Fruit fly (Drosophila melanogaster) whole organism, embryonic: Measurements from ENCODE around the gene orb.

Experiments used
- Aef1 ChIP-seq: fragments of 200-800 bp; sonication (Bioruptor generic); IDR thresholded peaks from 3 replicates; pipeline ENCODE4 v1.3.6; 2022; ENCODE audit warnings: missing biosample characterization, missing genetic modification characterization
- Antp ChIP-seq: fragments of 200-800 bp; sonication (Bioruptor generic); optimal IDR thresholded peaks from 3 replicates; lab custom pipeline; 2016; ENCODE audit warnings: missing biosample characterization, missing genetic modification characterization
- Blimp-1 ChIP-seq: fragments of 200-800 bp; sonication (Bioruptor generic); optimal IDR thresholded peaks from 3 replicates; lab custom pipeline; 2018; ENCODE audit warnings: missing biosample characterization, missing genetic modification characterization, mild to moderate bottlenecking, moderate library complexity, missing genetic modification reagents
- CG10147 ChIP-seq: fragments of 200-800 bp; sonication (Bioruptor generic); optimal IDR thresholded peaks from 2 replicates; lab custom pipeline; 2019; ENCODE audit warnings: missing biosample characterization, mild to moderate bottlenecking, missing genetic modification characterization, moderate library complexity
- CG11247 ChIP-seq: fragments of 200-800 bp; sonication (Bioruptor generic); IDR thresholded peaks from 2 replicates; pipeline ENCODE4 v1.3.6; 2022; ENCODE audit warnings: missing biosample characterization, missing genetic modification characterization
- CG11560 ChIP-seq: fragments of 200-800 bp; sonication (Bioruptor generic); IDR thresholded peaks from 3 replicates; pipeline ENCODE4 v1.3.6; 2022; ENCODE audit warnings: missing biosample characterization, missing genetic modification characterization
- CG11695 ChIP-seq: fragments of 200-800 bp; sonication (Bioruptor generic); IDR thresholded peaks from 3 replicates; pipeline ENCODE4 v1.3.6; 2022; ENCODE audit warnings: missing biosample characterization, missing genetic modification characterization
- CG12104 ChIP-seq: fragments of 200-800 bp; sonication (Bioruptor generic); optimal IDR thresholded peaks from 3 replicates; lab custom pipeline; 2016; ENCODE audit warnings: missing biosample characterization, missing genetic modification characterization
- CG12299 ChIP-seq: fragments of 200-800 bp; sonication (Bioruptor generic); optimal IDR thresholded peaks from 2 replicates; lab custom pipeline; 2018; ENCODE audit warnings: missing biosample characterization, mild to moderate bottlenecking, missing genetic modification characterization
- CG15269 ChIP-seq: fragments of 200-800 bp; sonication (Bioruptor generic); optimal IDR thresholded peaks from 2 replicates; lab custom pipeline; 2018; ENCODE audit warnings: missing biosample characterization, mild to moderate bottlenecking, missing genetic modification characterization, moderate library complexity
- CG15479 ChIP-seq: fragments of 200-800 bp; sonication (Bioruptor generic); optimal IDR thresholded peaks from 3 replicates; lab custom pipeline; 2019; ENCODE audit warnings: missing biosample characterization, mild to moderate bottlenecking, missing genetic modification characterization, moderate library complexity
- CG15696 ChIP-seq: fragments of 200-800 bp; sonication (Bioruptor generic); optimal IDR thresholded peaks from 2 replicates; lab custom pipeline; 2019; ENCODE audit warnings: missing biosample characterization, mild to moderate bottlenecking, missing genetic modification characterization, moderate library complexity
- CG32532 ChIP-seq: fragments of 200-800 bp; sonication (Bioruptor generic); IDR thresholded peaks from 2 replicates; pipeline ENCODE4 v1.3.6; 2022; ENCODE audit warnings: missing biosample characterization, missing genetic modification characterization
- CG3995 ChIP-seq: fragments of 200-800 bp; sonication (Bioruptor generic); optimal IDR thresholded peaks from 3 replicates; lab custom pipeline; 2016; ENCODE audit warnings: missing biosample characterization, missing genetic modification characterization
- CG5245 ChIP-seq: fragments of 200-800 bp; sonication (Bioruptor generic); optimal IDR thresholded peaks from 3 replicates; lab custom pipeline; 2016; ENCODE audit warnings: missing biosample characterization, missing genetic modification characterization
- CG6689 ChIP-seq: fragments of 200-800 bp; sonication (Bioruptor generic); IDR thresholded peaks from 2 replicates; pipeline ENCODE4 v1.3.6; 2022; ENCODE audit warnings: missing biosample characterization, missing genetic modification characterization
- CG8359 ChIP-seq: fragments of 200-800 bp; sonication (Bioruptor generic); optimal IDR thresholded peaks from 2 replicates; lab custom pipeline; 2017; ENCODE audit warnings: missing biosample characterization, mild to moderate bottlenecking, missing genetic modification characterization, borderline replicate concordance
- CG8388 ChIP-seq: fragments of 200-800 bp; sonication (Bioruptor generic); optimal IDR thresholded peaks from 2 replicates; lab custom pipeline; 2019; ENCODE audit warnings: missing biosample characterization, mild to moderate bottlenecking, missing genetic modification characterization, moderate library complexity
- CG9817 ChIP-seq: fragments of 200-800 bp; sonication (Bioruptor generic); optimal IDR thresholded peaks from 2 replicates; lab custom pipeline; 2018; ENCODE audit warnings: missing biosample characterization, mild to moderate bottlenecking, missing genetic modification characterization, moderate library complexity
- Dek ChIP-seq: fragments of 200-800 bp; sonication (Bioruptor generic); optimal IDR thresholded peaks from 3 replicates; lab custom pipeline; 2019; ENCODE audit warnings: missing biosample characterization, mild to moderate bottlenecking, missing genetic modification characterization, moderate library complexity
- Fer3 ChIP-seq: fragments of 200-800 bp; sonication (Bioruptor generic); optimal IDR thresholded peaks from 2 replicates; lab custom pipeline; 2018; ENCODE audit warnings: missing biosample characterization, mild to moderate bottlenecking, missing genetic modification characterization, moderate library complexity
- Lhr ChIP-seq: fragments of 200-800 bp; sonication (Bioruptor generic); optimal IDR thresholded peaks from 3 replicates; lab custom pipeline; 2017; ENCODE audit warnings: mild to moderate bottlenecking, missing biosample characterization, missing genetic modification reagents, missing genetic modification characterization
- Ravus ChIP-seq: fragments of 200-800 bp; sonication (Bioruptor generic); IDR thresholded peaks from 2 replicates; pipeline ENCODE4 v1.3.6; 2022; ENCODE audit warnings: missing biosample characterization, missing genetic modification characterization
- Scr ChIP-seq: fragments of 200-800 bp; sonication (Bioruptor generic); IDR thresholded peaks from 2 replicates; pipeline ENCODE4 v1.3.6; 2022; ENCODE audit warnings: missing biosample characterization, missing genetic modification characterization; ENCODE audit not compliant: partially characterized antibody
- Side ChIP-seq: fragments of 200-800 bp; sonication (Bioruptor generic); optimal IDR thresholded peaks from 2 replicates; lab custom pipeline; 2016; ENCODE audit warnings: missing biosample characterization, missing genetic modification characterization
- Sry-δ ChIP-seq: fragments of 200-800 bp; sonication (Bioruptor generic); optimal IDR thresholded peaks from 2 replicates; lab custom pipeline; 2016; ENCODE audit warnings: missing biosample characterization, missing genetic modification characterization
- Stat92E ChIP-seq, 3 experiments: fragments of >200 bp in 2 of 3; fragments of 200-800 bp in 1 of 3; sonication (Bioruptor generic) in 1 of 3; optimal IDR thresholded peaks; 2 replicates each; lab custom pipeline; 2017 to 2019; ENCODE audit warnings: missing biosample characterization in 3 of 3, missing genetic modification characterization in 3 of 3, mild to moderate bottlenecking in 1 of 3, moderate library complexity in 1 of 3
- Tbp ChIP-seq: fragments of >200 bp; optimal IDR thresholded peaks from 2 replicates; lab custom pipeline; 2018; ENCODE audit warnings: missing biosample characterization, missing genetic modification characterization
- YL-1 ChIP-seq: fragments of 200-800 bp; sonication (Bioruptor generic); optimal IDR thresholded peaks from 3 replicates; lab custom pipeline; 2017; ENCODE audit warnings: missing biosample characterization, mild to moderate bottlenecking, missing genetic modification characterization
- aop ChIP-seq: fragments of 200-800 bp; sonication (Bioruptor generic); IDR thresholded peaks from 2 replicates; pipeline ENCODE4 v1.3.6; 2022; ENCODE audit warnings: missing biosample characterization, missing genetic modification characterization
- ato ChIP-seq: fragments of 200-800 bp; sonication (Bioruptor generic); IDR thresholded peaks from 2 replicates; pipeline ENCODE4 v1.3.6; 2022; ENCODE audit warnings: missing biosample characterization, missing genetic modification characterization; ENCODE audit not compliant: partially characterized antibody
- crp ChIP-seq, 2 experiments: fragments of 200-800 bp; sonication (Bioruptor generic); optimal IDR thresholded peaks; 2 replicates in 1 of 2; 3 replicates in 1 of 2; lab custom pipeline; 2017; ENCODE audit warnings: missing biosample characterization in 2 of 2, missing genetic modification characterization in 2 of 2, mild to moderate bottlenecking in 1 of 2, moderate library complexity in 1 of 2
- dysf ChIP-seq: fragments of 200-800 bp; sonication (Bioruptor generic); IDR thresholded peaks from 3 replicates; pipeline ENCODE4 v1.3.6; 2022; ENCODE audit warnings: missing biosample characterization, missing genetic modification characterization
- gfzf ChIP-seq: fragments of 200-800 bp; sonication (Bioruptor generic); optimal IDR thresholded peaks from 2 replicates; lab custom pipeline; 2016; ENCODE audit warnings: missing biosample characterization, mild to moderate bottlenecking, missing genetic modification characterization, moderate library complexity
- grn ChIP-seq: fragments of 200-800 bp; sonication (Bioruptor generic); optimal IDR thresholded peaks from 3 replicates; lab custom pipeline; 2017; ENCODE audit warnings: missing biosample characterization, missing genetic modification characterization
- her ChIP-seq: fragments of 200-800 bp; sonication (Bioruptor generic); optimal IDR thresholded peaks from 2 replicates; lab custom pipeline; 2016; ENCODE audit warnings: missing biosample characterization, missing genetic modification characterization
- hth ChIP-seq: fragments of >200 bp; optimal IDR thresholded peaks from 2 replicates; lab custom pipeline; 2017; ENCODE audit warnings: inconsistent platforms
- ind ChIP-seq: fragments of 200-800 bp; sonication (Bioruptor generic); optimal IDR thresholded peaks from 3 replicates; lab custom pipeline; 2016; ENCODE audit warnings: missing biosample characterization, missing genetic modification characterization
- jumu ChIP-seq: fragments of 200-800 bp; sonication (Bioruptor generic); optimal IDR thresholded peaks from 3 replicates; lab custom pipeline; 2016; ENCODE audit warnings: missing biosample characterization, missing genetic modification characterization
- lab ChIP-seq: fragments of 200-800 bp; sonication (Bioruptor generic); optimal IDR thresholded peaks from 3 replicates; lab custom pipeline; 2017; ENCODE audit warnings: missing biosample characterization, missing genetic modification characterization, mild to moderate bottlenecking, moderate library complexity, missing genetic modification reagents
- lbe ChIP-seq: fragments of 200-800 bp; sonication (Bioruptor generic); optimal IDR thresholded peaks from 2 replicates; lab custom pipeline; 2016; ENCODE audit warnings: missing biosample characterization, mild to moderate bottlenecking, missing genetic modification characterization
- lola ChIP-seq, 3 experiments: fragments of >200 bp in 2 of 3; fragments of 200-800 bp in 1 of 3; sonication (Bioruptor generic) in 1 of 3; optimal IDR thresholded peaks; 2 replicates each; lab custom pipeline; 2017 to 2019; ENCODE audit warnings: missing biosample characterization in 3 of 3, missing genetic modification characterization in 3 of 3, mild to moderate bottlenecking in 1 of 3, moderate library complexity in 1 of 3
- p53 ChIP-seq: fragments of 200-800 bp; sonication (Bioruptor generic); optimal IDR thresholded peaks from 2 replicates; lab custom pipeline; 2016; ENCODE audit warnings: missing biosample characterization, missing genetic modification characterization
- peb ChIP-seq: fragments of 200-800 bp; sonication (Bioruptor generic); IDR thresholded peaks from 2 replicates; pipeline ENCODE4 v1.3.6; 2022; ENCODE audit warnings: missing biosample characterization, missing genetic modification characterization
- ranshi ChIP-seq: fragments of 200-800 bp; sonication (Bioruptor generic); IDR thresholded peaks from 2 replicates; pipeline ENCODE4 v1.3.6; 2022; ENCODE audit warnings: missing biosample characterization, missing genetic modification characterization
- sens-2 ChIP-seq: fragments of 200-800 bp; sonication (Bioruptor generic); IDR thresholded peaks from 2 replicates; pipeline ENCODE4 v1.3.6; 2022; ENCODE audit warnings: missing biosample characterization, missing genetic modification characterization
- seq ChIP-seq: fragments of 200-800 bp; sonication (Bioruptor generic); IDR thresholded peaks from 2 replicates; pipeline ENCODE4 v1.3.6; 2022; ENCODE audit warnings: missing biosample characterization, missing genetic modification characterization
- sima ChIP-seq: fragments of 200-800 bp; sonication (Bioruptor generic); optimal IDR thresholded peaks from 2 replicates; lab custom pipeline; 2016; ENCODE audit warnings: missing biosample characterization, missing genetic modification characterization
- sisA ChIP-seq: fragments of 200-800 bp; sonication (Bioruptor generic); IDR thresholded peaks from 2 replicates; pipeline ENCODE4 v1.3.6; 2022; ENCODE audit warnings: missing biosample characterization, missing genetic modification characterization
- toy ChIP-seq: fragments of 200-800 bp; sonication (Bioruptor generic); IDR thresholded peaks from 2 replicates; pipeline ENCODE4 v1.3.6; 2022; ENCODE audit warnings: missing biosample characterization, missing genetic modification characterization

Gene orb

DNA sequence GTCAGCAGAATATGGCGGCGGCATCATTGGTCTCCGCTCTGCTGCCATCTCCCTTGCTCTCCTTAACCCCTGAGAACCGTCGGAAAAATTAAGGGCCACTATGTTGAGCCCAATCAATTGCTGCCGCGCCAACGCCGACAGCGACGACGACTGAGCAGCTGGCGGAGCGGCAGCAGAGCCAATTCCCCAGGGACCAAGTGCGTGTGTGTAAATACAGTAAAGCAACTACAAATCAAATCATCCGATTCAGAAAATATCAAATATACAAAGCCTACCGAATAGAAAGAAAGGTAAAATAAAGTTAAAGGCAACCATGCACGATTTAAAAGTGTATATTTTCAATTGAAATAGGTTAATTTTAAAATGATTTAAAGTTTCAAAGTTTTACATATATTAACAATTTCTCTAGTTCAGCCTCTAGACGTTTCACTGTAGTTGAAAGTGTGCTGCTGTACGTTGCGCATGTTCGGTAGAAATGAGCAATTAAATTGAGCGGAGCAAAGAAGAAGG lies 68.9 kb downstream of the orb start (continued):
- TF ChIP-seq Antp = no peak
- peak; percentile 56 for TF ChIP-seq CG9817 (tag; lab: Kevin White, UChicago)
- no peak for TF ChIP-seq hth (lab: Kevin White, UChicago)
- no peak for TF ChIP-seq YL-1 (GFP tag; lab: Kevin White, UChicago)
- TF ChIP-seq p53 (GFP tag; lab: Kevin White, UChicago) = no peak
- no peak for TF ChIP-seq Ravus
- TF ChIP-seq Blimp-1 = peak; percentile 60
- TF ChIP-seq lola (GFP tag; optimal IDR thresholded peaks at IDR 0.05; lab: Kevin White, UChicago) = peak in 1 of 3 experiments; percentile 50
- TF ChIP-seq lab (GFP tag; lab: Kevin White, UChicago) = peak; percentile 85
- TF ChIP-seq CG15269 (tag; lab: Kevin White, UChicago) = peak; percentile 46
- no peak for TF ChIP-seq Tbp (GFP tag; lab: Kevin White, UChicago)
- TF ChIP-seq seq (GFP tag; lab: Robert Waterston, UW) = no peak
- no peak for TF ChIP-seq CG6689 (GFP tag; lab: Robert Waterston, UW)
- TF ChIP-seq sens-2 = no peak
- no peak for TF ChIP-seq Sry-δ (GFP tag; lab: Kevin White, UChicago)
- TF ChIP-seq ato (GFP tag; lab: Robert Waterston, UW) = no peak
- 0 out of 3 replicates have a peak, but pooled peaks have one; percentile 37 for TF ChIP-seq CG11695 (GFP tag; lab: Robert Waterston, UW)
- TF ChIP-seq CG8359 = peak; percentile 24
- TF ChIP-seq Side = peak; percentile 54
- TF ChIP-seq Aef1 (GFP tag; lab: Robert Waterston, UW) = peak; percentile 38
- TF ChIP-seq grn (GFP tag; lab: Kevin White, UChicago) = no peak
- TF ChIP-seq CG12299 = no peak
- TF ChIP-seq crp (GFP tag; optimal IDR thresholded peaks at IDR 0.05; lab: Kevin White, UChicago) = no peak
- TF ChIP-seq jumu = peak; percentile 54
- no peak for TF ChIP-seq her (GFP tag; lab: Kevin White, UChicago)
- TF ChIP-seq gfzf (GFP tag; lab: Kevin White, UChicago) = no peak
- TF ChIP-seq CG15696 (tag; lab: Kevin White, UChicago) = peak; percentile 71
- TF ChIP-seq CG11560 (tag; lab: Robert Waterston, UW) = no peak; the same call in 2 of the 3 replicates
- peak; percentile 20; the same call in 1 of the 2 replicates for TF ChIP-seq CG11247
- TF ChIP-seq CG10147 (GFP tag; lab: Kevin White, UChicago) = peak; percentile 61
- peak; percentile 73 for TF ChIP-seq dysf
- peak; percentile 17 for TF ChIP-seq CG5245 (GFP tag; lab: Kevin White, UChicago)
- no peak for TF ChIP-seq lbe (GFP tag; lab: Kevin White, UChicago)
- TF ChIP-seq CG3995 (GFP tag; lab: Kevin White, UChicago) = no peak
- TF ChIP-seq Lhr (GFP tag; lab: Kevin White, UChicago) = no peak
- TF ChIP-seq Stat92E (GFP tag; optimal IDR thresholded peaks at IDR 0.05; lab: Kevin White, UChicago) = no peak
- TF ChIP-seq Fer3 (tag; lab: Kevin White, UChicago) = peak; percentile 55
- peak; percentile 58; the same call in 1 of the 2 replicates for TF ChIP-seq CG32532 (GFP tag; lab: Robert Waterston, UW)
- TF ChIP-seq ind = peak; percentile 41
- TF ChIP-seq CG12104 (GFP tag; lab: Kevin White, UChicago) = no peak
- TF ChIP-seq aop (GFP tag; lab: Robert Waterston, UW) = no peak
- TF ChIP-seq toy (GFP tag; lab: Robert Waterston, UW) = 0 out of 2 replicates have a peak, but pooled peaks have one; percentile 30
- TF ChIP-seq CG15479 (GFP tag; lab: Kevin White, UChicago) = no peak
- TF ChIP-seq ranshi = 0 out of 2 replicates have a peak, but pooled peaks have one; percentile 19
- TF ChIP-seq Scr = no peak
- no peak for TF ChIP-seq sima (GFP tag; lab: Kevin White, UChicago)
- TF ChIP-seq CG8388 (GFP tag; lab: Kevin White, UChicago) = peak; percentile 52
- TF ChIP-seq peb (GFP tag; lab: Robert Waterston, UW) = peak; percentile 38; the same call in 1 of the 2 replicates
- TF ChIP-seq Dek (tag; lab: Kevin White, UChicago) = peak; percentile 47
- TF ChIP-seq sisA (GFP tag; lab: Robert Waterston, UW) = peak; percentile 56; the same call in 1 of the 2 replicates
